Fruit fly (Drosophila melanogaster) whole organism, embryonic: ENCODE results near the gene Vha36-3.
A peak's percentile ranks its signal among the peaks of the same experiment; 100 is the strongest.

ENCODE experiments used
- Atf6 ChIP-seq: fragments of 200-800 bp; sonication (Bioruptor generic); IDR thresholded peaks from 2 replicates; pipeline ENCODE4 v1.3.6; 2022; ENCODE audit warnings: missing biosample characterization, missing genetic modification characterization
- BEAF-32 ChIP-seq: fragments of 200-800 bp; sonication (Bioruptor generic); optimal IDR thresholded peaks from 3 replicates; lab custom pipeline; 2017; ENCODE audit warnings: missing biosample characterization, missing genetic modification characterization, mild to moderate bottlenecking, moderate library complexity, missing genetic modification reagents
- Bgb ChIP-seq: fragments of 200-800 bp; sonication (Bioruptor generic); IDR thresholded peaks from 2 replicates; pipeline ENCODE4 v1.3.6; 2022; ENCODE audit warnings: missing biosample characterization, missing genetic modification characterization; ENCODE audit not compliant: partially characterized antibody
- CG10462 ChIP-seq: fragments of 200-800 bp; sonication (Bioruptor generic); optimal IDR thresholded peaks from 2 replicates; lab custom pipeline; 2016; ENCODE audit warnings: missing biosample characterization, missing genetic modification characterization
- CG12299 ChIP-seq: fragments of 200-800 bp; sonication (Bioruptor generic); optimal IDR thresholded peaks from 2 replicates; lab custom pipeline; 2018; ENCODE audit warnings: missing biosample characterization, mild to moderate bottlenecking, missing genetic modification characterization
- CG12942 ChIP-seq: fragments of 200-800 bp; sonication (Bioruptor generic); optimal IDR thresholded peaks from 3 replicates; lab custom pipeline; 2016; ENCODE audit warnings: missing biosample characterization, missing genetic modification characterization
- CG13123 ChIP-seq: fragments of 200-800 bp; sonication (Bioruptor generic); optimal IDR thresholded peaks from 2 replicates; lab custom pipeline; 2016; ENCODE audit warnings: missing biosample characterization, missing genetic modification characterization
- CG17359 ChIP-seq: fragments of 200-800 bp; sonication (Bioruptor generic); optimal IDR thresholded peaks from 3 replicates; lab custom pipeline; 2018; ENCODE audit warnings: missing biosample characterization, mild to moderate bottlenecking, missing genetic modification characterization, moderate library complexity
- CG17802 ChIP-seq: fragments of 200-800 bp; sonication (Bioruptor generic); optimal IDR thresholded peaks from 2 replicates; lab custom pipeline; 2018; ENCODE audit warnings: missing biosample characterization, mild to moderate bottlenecking, missing genetic modification characterization, moderate library complexity
- CG2116 ChIP-seq: fragments of 200-800 bp; sonication (Bioruptor generic); optimal IDR thresholded peaks from 3 replicates; lab custom pipeline; 2018; ENCODE audit warnings: missing biosample characterization, mild to moderate bottlenecking, missing genetic modification characterization
- CG30431 ChIP-seq: fragments of 200-800 bp; sonication (Bioruptor generic); optimal IDR thresholded peaks from 2 replicates; lab custom pipeline; 2017; ENCODE audit warnings: missing biosample characterization, missing genetic modification characterization
- CG3281 ChIP-seq: fragments of 200-800 bp; sonication (Bioruptor generic); optimal IDR thresholded peaks from 3 replicates; lab custom pipeline; 2017; ENCODE audit warnings: missing biosample characterization, mild to moderate bottlenecking, missing genetic modification characterization
- CG33213 ChIP-seq: fragments of 200-800 bp; sonication (Bioruptor generic); optimal IDR thresholded peaks from 3 replicates; lab custom pipeline; 2016; ENCODE audit warnings: missing biosample characterization, missing genetic modification characterization
- CG42726 ChIP-seq: fragments of 200-800 bp; sonication (Bioruptor generic); IDR thresholded peaks from 2 replicates; pipeline ENCODE4 v1.3.6; 2022; ENCODE audit warnings: missing biosample characterization, missing genetic modification characterization; ENCODE audit not compliant: partially characterized antibody
- CG4360 ChIP-seq: fragments of 200-800 bp; sonication (Bioruptor generic); IDR thresholded peaks from 2 replicates; pipeline ENCODE4 v1.3.6; 2022; ENCODE audit warnings: missing biosample characterization, missing genetic modification characterization
- CG6689 ChIP-seq: fragments of 200-800 bp; sonication (Bioruptor generic); IDR thresholded peaks from 2 replicates; pipeline ENCODE4 v1.3.6; 2022; ENCODE audit warnings: missing biosample characterization, missing genetic modification characterization
- CG7357 ChIP-seq: fragments of 200-800 bp; sonication (Bioruptor generic); IDR thresholded peaks from 3 replicates; pipeline ENCODE4 v1.3.6; 2022; ENCODE audit warnings: missing biosample characterization, missing genetic modification characterization
- CG7372 ChIP-seq: fragments of 200-800 bp; sonication (Bioruptor generic); IDR thresholded peaks from 2 replicates; pipeline ENCODE4 v1.3.6; 2022; ENCODE audit warnings: missing biosample characterization, missing genetic modification characterization
- CG7928 ChIP-seq: fragments of 200-800 bp; sonication (Bioruptor generic); optimal IDR thresholded peaks from 2 replicates; lab custom pipeline; 2017; ENCODE audit warnings: missing biosample characterization, mild to moderate bottlenecking, missing genetic modification characterization
- Camta ChIP-seq: fragments of 200-800 bp; sonication (Bioruptor generic); optimal IDR thresholded peaks from 2 replicates; lab custom pipeline; 2016; ENCODE audit warnings: missing biosample characterization, missing genetic modification characterization
- D ChIP-seq, 2 experiments: fragments of 200-800 bp in 1 of 2; fragments of >200 bp in 1 of 2; sonication (Bioruptor generic) in 1 of 2; optimal IDR thresholded peaks; 2 replicates in 1 of 2; 3 replicates in 1 of 2; lab custom pipeline; 2017; ENCODE audit warnings: mild to moderate bottlenecking in 1 of 2, missing biosample characterization in 1 of 2, missing genetic modification characterization in 1 of 2, missing genetic modification reagents in 1 of 2
- Dad ChIP-seq: fragments of 200-800 bp; sonication (Bioruptor generic); optimal IDR thresholded peaks from 3 replicates; lab custom pipeline; 2016; ENCODE audit warnings: missing biosample characterization, missing genetic modification characterization
- Gsc ChIP-seq: fragments of 200-800 bp; sonication (Bioruptor generic); IDR thresholded peaks from 2 replicates; pipeline ENCODE4 v1.3.6; 2022; ENCODE audit warnings: missing biosample characterization, missing genetic modification characterization
- H2.0 ChIP-seq: fragments of 200-800 bp; sonication (Bioruptor generic); IDR thresholded peaks from 2 replicates; pipeline ENCODE4 v1.3.6; 2022; ENCODE audit warnings: missing biosample characterization, missing genetic modification characterization
- HLH4C ChIP-seq: fragments of 200-800 bp; sonication (Bioruptor generic); IDR thresholded peaks from 3 replicates; pipeline ENCODE4 v1.3.6; 2022; ENCODE audit warnings: missing biosample characterization, missing genetic modification characterization; ENCODE audit not compliant: partially characterized antibody
- Hr51 ChIP-seq, 2 experiments: fragments of 200-800 bp; sonication (Bioruptor generic); optimal IDR thresholded peaks; 2 replicates in 1 of 2; 3 replicates in 1 of 2; lab custom pipeline; 2016 to 2018; ENCODE audit warnings: missing biosample characterization in 2 of 2, missing genetic modification characterization in 2 of 2, mild to moderate bottlenecking in 1 of 2, moderate library complexity in 1 of 2
- Kr ChIP-seq: fragments of 200-800 bp; sonication (Bioruptor generic); optimal IDR thresholded peaks from 2 replicates; lab custom pipeline; 2017; ENCODE audit warnings: missing biosample characterization, mild to moderate bottlenecking, missing genetic modification characterization
- NK7.1 ChIP-seq: fragments of 200-800 bp; sonication (Bioruptor generic); optimal IDR thresholded peaks from 3 replicates; lab custom pipeline; 2016; ENCODE audit warnings: missing biosample characterization, missing genetic modification characterization
- Neu2 ChIP-seq: fragments of 200-800 bp; sonication (Bioruptor generic); optimal IDR thresholded peaks from 3 replicates; lab custom pipeline; 2016; ENCODE audit warnings: missing biosample characterization, missing genetic modification characterization, borderline replicate concordance
- Oaz ChIP-seq: fragments of 200-800 bp; sonication (Bioruptor generic); IDR thresholded peaks from 2 replicates; pipeline ENCODE4 v1.3.6; 2022; ENCODE audit warnings: missing biosample characterization, missing genetic modification characterization
- Ravus ChIP-seq: fragments of 200-800 bp; sonication (Bioruptor generic); IDR thresholded peaks from 2 replicates; pipeline ENCODE4 v1.3.6; 2022; ENCODE audit warnings: missing biosample characterization, missing genetic modification characterization
- Side ChIP-seq: fragments of 200-800 bp; sonication (Bioruptor generic); optimal IDR thresholded peaks from 2 replicates; lab custom pipeline; 2016; ENCODE audit warnings: missing biosample characterization, missing genetic modification characterization
- amos ChIP-seq: fragments of 200-800 bp; sonication (Bioruptor generic); IDR thresholded peaks from 2 replicates; pipeline ENCODE4 v1.3.6; 2022; ENCODE audit warnings: missing biosample characterization, missing genetic modification characterization; ENCODE audit not compliant: partially characterized antibody
- bab2 ChIP-seq: fragments of 200-800 bp; sonication (Bioruptor generic); optimal IDR thresholded peaks from 2 replicates; lab custom pipeline; 2016; ENCODE audit warnings: missing biosample characterization, missing genetic modification characterization
- cad ChIP-seq: fragments of >200 bp; optimal IDR thresholded peaks from 2 replicates; lab custom pipeline; 2017; ENCODE audit warnings: missing biosample characterization, missing genetic modification characterization
- cas ChIP-seq: fragments of 200-800 bp; sonication (Bioruptor generic); IDR thresholded peaks from 2 replicates; pipeline ENCODE4 v1.3.6; 2022; ENCODE audit warnings: missing biosample characterization, missing genetic modification characterization
- cg ChIP-seq: fragments of 200-800 bp; sonication (Bioruptor generic); optimal IDR thresholded peaks from 3 replicates; lab custom pipeline; 2019; ENCODE audit warnings: missing biosample characterization, mild to moderate bottlenecking, missing genetic modification characterization, moderate library complexity
- chif ChIP-seq, 2 experiments: fragments of 200-800 bp; sonication (Bioruptor generic); optimal IDR thresholded peaks; 3 replicates each; lab custom pipeline; 2016; ENCODE audit warnings: missing biosample characterization in 2 of 2, missing genetic modification characterization in 2 of 2
- ems ChIP-seq: fragments of 200-800 bp; sonication (Bioruptor generic); optimal IDR thresholded peaks from 3 replicates; lab custom pipeline; 2016; ENCODE audit warnings: missing biosample characterization, missing genetic modification characterization
- fd3F ChIP-seq: fragments of 200-800 bp; sonication (Bioruptor generic); optimal IDR thresholded peaks from 2 replicates; lab custom pipeline; 2018; ENCODE audit warnings: missing biosample characterization, mild to moderate bottlenecking, missing genetic modification characterization, moderate library complexity
- gcm ChIP-seq: fragments of 200-800 bp; sonication (Bioruptor generic); optimal IDR thresholded peaks from 2 replicates; lab custom pipeline; 2019; ENCODE audit warnings: missing biosample characterization, mild to moderate bottlenecking, missing genetic modification characterization, moderate library complexity
- gsb ChIP-seq: fragments of 200-800 bp; sonication (Bioruptor generic); IDR thresholded peaks from 2 replicates; pipeline ENCODE4 v1.3.6; 2022; ENCODE audit warnings: missing biosample characterization, missing genetic modification characterization
- hkb ChIP-seq, 2 experiments: fragments of 200-800 bp in 1 of 2; fragments of >200 bp in 1 of 2; sonication (Bioruptor generic) in 1 of 2; IDR thresholded peaks in 1 of 2; optimal IDR thresholded peaks in 1 of 2; 2 replicates each; pipeline versions ENCODE4 v1.3.6 to Lab custom; 2017 to 2022; ENCODE audit warnings: missing biosample characterization in 1 of 2, missing genetic modification characterization in 1 of 2
- lilli ChIP-seq: fragments of 200-800 bp; sonication (Bioruptor generic); optimal IDR thresholded peaks from 3 replicates; lab custom pipeline; 2016; ENCODE audit warnings: missing biosample characterization, missing genetic modification characterization
- run ChIP-seq: fragments of 200-800 bp; sonication (Bioruptor generic); optimal IDR thresholded peaks from 3 replicates; lab custom pipeline; 2018; ENCODE audit warnings: missing biosample characterization, mild to moderate bottlenecking, missing genetic modification characterization
- sens-2 ChIP-seq: fragments of 200-800 bp; sonication (Bioruptor generic); IDR thresholded peaks from 2 replicates; pipeline ENCODE4 v1.3.6; 2022; ENCODE audit warnings: missing biosample characterization, missing genetic modification characterization
- slp2 ChIP-seq: fragments of 200-800 bp; sonication (Bioruptor generic); optimal IDR thresholded peaks from 2 replicates; lab custom pipeline; 2016; ENCODE audit warnings: missing biosample characterization, missing genetic modification characterization
- unc-4 ChIP-seq: fragments of 200-800 bp; sonication (Bioruptor generic); IDR thresholded peaks from 2 replicates; pipeline ENCODE4 v1.3.6; 2022; ENCODE audit warnings: missing biosample characterization, missing genetic modification characterization; ENCODE audit not compliant: partially characterized antibody
- z ChIP-seq: fragments of 200-800 bp; sonication (Bioruptor generic); IDR thresholded peaks from 3 replicates; pipeline ENCODE4 v1.3.6; 2022; ENCODE audit warnings: missing biosample characterization, missing genetic modification characterization

The Vha36-3 gene

dm6 chrX:2533843-2534473 lies 46.4 kb downstream of the Vha36-3 start (continued):
- TF ChIP-seq z (GFP tag; lab: Robert Waterston, UW): no peak
- peak; percentile 51 for TF ChIP-seq bab2 (GFP tag; lab: Kevin White, UChicago)
- TF ChIP-seq gcm (GFP tag; lab: Kevin White, UChicago): no peak
- peak; percentile 29 for TF ChIP-seq CG33213 (GFP tag; lab: Kevin White, UChicago)
- TF ChIP-seq Bgb (GFP tag; lab: Robert Waterston, UW): no peak
- TF ChIP-seq sens-2: peak; percentile 27; the same call in 1 of the 2 replicates
- TF ChIP-seq lilli: peak; percentile 66
- TF ChIP-seq cas (GFP tag; lab: Robert Waterston, UW): peak; percentile 49; the same call in 1 of the 2 replicates
- TF ChIP-seq CG7372 (GFP tag; lab: Robert Waterston, UW): peak; percentile 43; the same call in 1 of the 2 replicates
- TF ChIP-seq cad (GFP tag; lab: Kevin White, UChicago): no peak
- TF ChIP-seq cg: no peak
- peak; percentile 48 for TF ChIP-seq Side (GFP tag; lab: Kevin White, UChicago)
- no peak for TF ChIP-seq run
- peak; percentile 27 for TF ChIP-seq slp2
- no peak for TF ChIP-seq Kr (GFP tag; lab: Kevin White, UChicago)
- no peak for TF ChIP-seq Camta (GFP tag; lab: Kevin White, UChicago)
- no peak for TF ChIP-seq CG4360 (GFP tag; lab: Robert Waterston, UW)
- TF ChIP-seq Hr51 (GFP tag; optimal IDR thresholded peaks at IDR 0.05; lab: Kevin White, UChicago): peak in 1 of 2 experiments; percentile 66
- TF ChIP-seq CG7357 (GFP tag; lab: Robert Waterston, UW): peak; percentile 49; the same call in 1 of the 3 replicates
- TF ChIP-seq CG10462: no peak
- no peak for TF ChIP-seq CG12299
- TF ChIP-seq BEAF-32 (GFP tag; lab: Kevin White, UChicago): no peak
- no peak for TF ChIP-seq NK7.1 (GFP tag; lab: Kevin White, UChicago)
- peak; percentile 45 for TF ChIP-seq CG3281
- TF ChIP-seq amos: no peak
- TF ChIP-seq Neu2 (GFP tag; lab: Kevin White, UChicago): no peak
- peak; percentile 39 for TF ChIP-seq CG30431
- TF ChIP-seq CG42726 (GFP tag; lab: Robert Waterston, UW): no peak
- no peak for TF ChIP-seq gsb
- peak; percentile 61 for TF ChIP-seq fd3F (GFP tag; lab: Kevin White, UChicago)
- TF ChIP-seq CG7928 (GFP tag; lab: Kevin White, UChicago): no peak
- no peak for TF ChIP-seq CG2116
- TF ChIP-seq H2.0 (GFP tag; lab: Robert Waterston, UW): peak; percentile 61
- TF ChIP-seq chif (GFP tag; optimal IDR thresholded peaks at IDR 0.05; lab: Kevin White, UChicago): peak; percentile 30 to 55
- TF ChIP-seq Dad (GFP tag; lab: Kevin White, UChicago): peak; percentile 1
- peak; percentile 19; the same call in 1 of the 2 replicates for TF ChIP-seq Ravus
- no peak for TF ChIP-seq unc-4
- TF ChIP-seq Gsc (GFP tag; lab: Robert Waterston, UW): peak; percentile 18; the same call in 1 of the 2 replicates
- TF ChIP-seq Atf6: peak; percentile 65
- TF ChIP-seq CG17802 (tag; lab: Kevin White, UChicago): no peak
- peak; percentile 63 for TF ChIP-seq CG6689 (GFP tag; lab: Robert Waterston, UW)
- TF ChIP-seq HLH4C (GFP tag; lab: Robert Waterston, UW): no peak
- TF ChIP-seq CG13123: no peak
- TF ChIP-seq Oaz (GFP tag; lab: Robert Waterston, UW): peak; percentile 60
- peak; percentile 40 for TF ChIP-seq ems
- TF ChIP-seq CG12942: peak; percentile 40
- TF ChIP-seq hkb (optimal IDR thresholded peaks at IDR 0.05; lab: Kevin White, UChicago): no peak
- peak; percentile 64 for TF ChIP-seq hkb (GFP tag; IDR thresholded peaks at IDR 0.05; lab: Robert Waterston, UW)
- TF ChIP-seq CG17359 (tag; lab: Kevin White, UChicago): peak; percentile 67
- TF ChIP-seq D (optimal IDR thresholded peaks at IDR 0.05; lab: Kevin White, UChicago): no peak
- no peak for TF ChIP-seq D (GFP tag; optimal IDR thresholded peaks at IDR 0.05; lab: Kevin White, UChicago)
